Fruit fly (Drosophila melanogaster): Measurements from ENCODE around the gene CG6230.

Gene CG6230

dm6 chr2L:11067970-11068369 is 52.1 kb downstream of the CG6230 start (continued):
- TF ChIP-seq dsx (GFP tag; optimal IDR thresholded peaks at IDR 0.05; ENCODE audit: poor library complexity, severe bottlenecking) (no peak), CG32006 (GFP tag; optimal IDR thresholded peaks at IDR 0.05) (no peak), CG31627 (GFP tag; optimal IDR thresholded peaks at IDR 0.05) (no peak), acj6 (GFP tag; optimal IDR thresholded peaks at IDR 0.05) (no peak), pdm3 (GFP tag; optimal IDR thresholded peaks at IDR 0.05) (no peak), CG8632 (GFP tag; optimal IDR thresholded peaks at IDR 0.05) (no peak), Hr4 (GFP tag; optimal IDR thresholded peaks at IDR 0.05) (no peak), CG9139 (GFP tag; optimal IDR thresholded peaks at IDR 0.05) (no peak)

dm6 chr2L:11066887-11067459 is 53.1 kb downstream of the CG6230 start, which contains the start of gene Samuel:
Gene Samuel (minus strand): TSS chr2L:11066998.
- TF ChIP-seq Sox14 (GFP tag; optimal IDR thresholded peaks at IDR 0.05) (peak; percentile 32), CG10631 (GFP tag; optimal IDR thresholded peaks at IDR 0.05) (peak; percentile 20), fkh (GFP tag; optimal IDR thresholded peaks at IDR 0.05) (peak; percentile 16), Smox (GFP tag; optimal IDR thresholded peaks at IDR 0.05) (peak; percentile 17), CG6163 (GFP tag; IDR thresholded peaks at IDR 0.05) (peak; percentile 72), CG6792 (GFP tag; optimal IDR thresholded peaks at IDR 0.05) (peak; percentile 36), salr (GFP tag; optimal IDR thresholded peaks at IDR 0.05) (peak; percentile 5 to 44), Ets21C (GFP tag; optimal IDR thresholded peaks at IDR 0.05) (peak; percentile 26), Eip78C (GFP tag) (peak; percentile 78), CG6854 (GFP tag; optimal IDR thresholded peaks at IDR 0.05) (peak; percentile 87), net (GFP tag; optimal IDR thresholded peaks at IDR 0.05) (peak; percentile 60), CG6276 (GFP tag; optimal IDR thresholded peaks at IDR 0.05) (peak; percentile 62), achi (GFP tag; optimal IDR thresholded peaks at IDR 0.05) (peak; percentile 23), pdm3 (GFP tag; optimal IDR thresholded peaks at IDR 0.05) (peak; percentile 49), CG3032 (tag; optimal IDR thresholded peaks at IDR 0.05) (peak; percentile 29), Sox102F (GFP tag; optimal IDR thresholded peaks at IDR 0.05) (peak; percentile 64), topi (GFP tag; optimal IDR thresholded peaks at IDR 0.05) (peak; percentile 55), dac (GFP tag; optimal IDR thresholded peaks at IDR 0.05) (no peak), CG15336 (GFP tag; IDR thresholded peaks at IDR 0.05) (peak; percentile 65), Hr39 (GFP tag; optimal IDR thresholded peaks at IDR 0.05) (peak; percentile 19), Met (GFP tag; optimal IDR thresholded peaks at IDR 0.05) (peak; percentile 44), Sox15 (GFP tag; optimal IDR thresholded peaks at IDR 0.05) (no peak), CG32006 (GFP tag; optimal IDR thresholded peaks at IDR 0.05) (peak; percentile 11), esn (GFP tag; optimal IDR thresholded peaks at IDR 0.05) (peak; percentile 28), Eip75B (GFP tag; optimal IDR thresholded peaks at IDR 0.05) (peak; percentile 12), Blimp-1 (GFP tag; optimal IDR thresholded peaks at IDR 0.05) (no peak), Hr4 (GFP tag; optimal IDR thresholded peaks at IDR 0.05) (peak; percentile 11), vri (GFP tag; optimal IDR thresholded peaks at IDR 0.05) (peak; percentile 74), Eip93F (GFP tag; optimal IDR thresholded peaks at IDR 0.05) (no peak), CG31627 (GFP tag; optimal IDR thresholded peaks at IDR 0.05) (peak; percentile 20), Lpt (GFP tag; optimal IDR thresholded peaks at IDR 0.05) (peak; percentile 12), CG4318 (GFP tag; optimal IDR thresholded peaks at IDR 0.05) (peak; percentile 12), lz (GFP tag; optimal IDR thresholded peaks at IDR 0.05) (peak; percentile 39), fd59A (GFP tag; optimal IDR thresholded peaks at IDR 0.05) (peak; percentile 17), OdsH (GFP tag; optimal IDR thresholded peaks at IDR 0.05) (peak; percentile 42), CG11294 (GFP tag; IDR thresholded peaks at IDR 0.05) (no peak), ss (GFP tag; optimal IDR thresholded peaks at IDR 0.05) (peak; percentile 59 to 67), dsx (GFP tag; optimal IDR thresholded peaks at IDR 0.05; ENCODE audit: poor library complexity, severe bottlenecking) (peak; percentile 57), acj6 (GFP tag; optimal IDR thresholded peaks at IDR 0.05) (peak; percentile 11), cyc (GFP tag; optimal IDR thresholded peaks at IDR 0.05) (no peak), Gug (GFP tag; IDR thresholded peaks at IDR 0.05) (no peak), eg (GFP tag; IDR thresholded peaks at IDR 0.05) (peak; percentile 73; the same call in 1 of the 3 replicates), spab (GFP tag; optimal IDR thresholded peaks at IDR 0.05) (peak; percentile 34), Hr38 (GFP tag; optimal IDR thresholded peaks at IDR 0.05) (no peak), CG34406 (GFP tag; optimal IDR thresholded peaks at IDR 0.05) (peak; percentile 41), CG11902 (GFP tag; optimal IDR thresholded peaks at IDR 0.05) (no peak)

Data from whole organism, prepupa.